Worm (Caenorhabditis elegans): ENCODE measurements around the gene C29A12.22.

The C29A12.22 gene

DNA sequence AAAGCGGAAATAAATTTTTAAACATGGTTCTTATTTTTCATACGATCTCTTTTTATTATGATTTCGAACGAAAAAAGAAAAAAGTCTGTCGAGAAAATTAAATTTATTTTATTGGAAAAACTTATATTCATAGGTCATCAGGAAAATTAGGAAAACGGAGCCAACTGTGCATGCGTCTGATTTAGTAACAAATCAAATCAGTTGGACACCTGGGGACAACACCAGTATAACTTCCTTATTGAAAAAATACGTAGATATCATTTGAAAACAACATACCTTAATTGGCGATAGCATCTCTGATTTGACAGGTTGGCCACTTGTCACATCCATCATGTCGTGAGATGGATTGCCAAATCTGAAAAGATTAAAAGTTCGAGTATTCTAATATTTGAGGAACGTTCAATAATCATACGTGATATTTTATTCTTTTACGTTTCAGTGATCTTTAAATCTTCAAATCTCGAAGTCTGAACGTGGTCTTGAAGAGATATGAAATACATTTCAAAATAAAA is 48.7 kb downstream of the C29A12.22 start:
- TF ChIP-seq nhr-90 (tag; optimal IDR thresholded peaks at IDR 0.05) (no peak), sea-2 (GFP tag; IDR thresholded peaks at IDR 0.05) (no peak), ztf-25 (GFP tag; IDR thresholded peaks at IDR 0.05) (no peak), die-1 (tag; optimal IDR thresholded peaks at IDR 0.05) (no peak), sptf-2 (GFP tag; optimal IDR thresholded peaks at IDR 0.05) (no peak), snpc-1.1 (tag; optimal IDR thresholded peaks at IDR 0.05; ENCODE audit: insufficient read depth) (no peak), egrh-3 (GFP tag; IDR thresholded peaks at IDR 0.05) (no peak), ets-4 (GFP tag; optimal IDR thresholded peaks at IDR 0.05) (no peak), bed-1 (GFP tag; IDR thresholded peaks at IDR 0.05) (no peak), hsf-1 (GFP tag; IDR thresholded peaks at IDR 0.05) (no peak), Y79H2A.3 (GFP tag; conservative IDR thresholded peaks at IDR 0.05) (no peak), ceh-58 (GFP tag; IDR thresholded peaks at IDR 0.05) (no peak), ztf-28 (GFP tag; IDR thresholded peaks at IDR 0.05) (no peak), madf-6 (GFP tag; IDR thresholded peaks at IDR 0.05) (no peak), ekl-4 (GFP tag; IDR thresholded peaks at IDR 0.05) (no peak), Y53F4B.3 (GFP tag; IDR thresholded peaks at IDR 0.05) (no peak), cebp-1 (GFP tag; IDR thresholded peaks at IDR 0.05) (no peak), cebp-1 (tag; optimal IDR thresholded peaks at IDR 0.05) (no peak)

DNA sequence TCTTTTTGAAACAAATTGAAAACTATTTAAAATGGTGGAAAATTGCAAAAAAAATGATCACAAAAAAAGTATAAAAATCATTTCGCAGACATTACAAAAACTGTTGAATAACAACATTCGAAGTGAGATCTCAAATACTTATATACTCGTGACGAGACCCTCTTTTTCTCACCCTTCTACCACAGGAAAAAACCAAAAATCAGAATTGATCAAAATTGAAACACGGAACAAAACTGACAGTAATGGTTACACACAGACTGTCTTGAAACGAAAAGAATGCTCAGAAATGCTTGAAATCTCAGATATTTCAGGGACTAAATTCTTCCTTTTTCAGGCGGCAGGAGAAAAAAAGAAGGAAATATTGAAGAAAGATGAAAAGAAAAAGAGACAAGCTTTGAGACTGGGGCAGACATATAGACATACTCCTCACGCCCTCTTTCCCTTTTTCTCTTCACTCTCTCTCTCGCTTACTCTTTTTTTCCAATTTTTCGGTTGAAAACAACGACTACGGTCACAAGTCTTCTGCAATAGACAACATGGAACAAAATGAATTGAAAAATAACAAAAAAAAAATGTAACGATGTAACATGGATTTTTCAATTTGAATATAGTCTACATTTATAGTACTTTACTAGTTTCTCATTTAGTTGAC is 49.9 kb downstream of the C29A12.22 start:
- TF ChIP-seq nhr-80 (tag; optimal IDR thresholded peaks at IDR 0.05) (peak; percentile 10), egrh-3 (GFP tag; IDR thresholded peaks at IDR 0.05) (no peak), cebp-1 (GFP tag; IDR thresholded peaks at IDR 0.05) (no peak), cebp-1 (tag; optimal IDR thresholded peaks at IDR 0.05) (peak; percentile 27), attf-5 (GFP tag; optimal IDR thresholded peaks at IDR 0.05) (peak; percentile 18), F49E8.2 (tag; optimal IDR thresholded peaks at IDR 0.05; ENCODE audit: insufficient read depth) (no peak), ztf-26 (tag; optimal IDR thresholded peaks at IDR 0.05) (no peak), K12H6.12 (tag; optimal IDR thresholded peaks at IDR 0.05) (peak; percentile 40), ceh-27 (GFP tag; optimal IDR thresholded peaks at IDR 0.05) (peak; percentile 30)

Data from whole organism, young adult.